Worm (Caenorhabditis elegans) whole organism, L4 larva: ENCODE data around the gene F10A3.12.

Experiments
- D1046.2 ChIP-seq: fragments of 200-800 bp; sonication (Bioruptor generic); IDR thresholded peaks from 2 replicates; pipeline ENCODE4 v1.3.6; 2022; ENCODE audit warnings: missing genetic modification characterization, missing compliant biosample characterization
- F37D6.2 ChIP-seq: sonication (generic microtip); optimal IDR thresholded peaks from 2 replicates; lab custom pipeline; 2016; ENCODE audit warnings: mild to moderate bottlenecking, missing genetic modification characterization, missing compliant biosample characterization
- F49E8.2 ChIP-seq: sonication (generic microtip); optimal IDR thresholded peaks from 2 replicates; lab custom pipeline; 2016; ENCODE audit warnings: missing compliant biosample characterization, mild to moderate bottlenecking, missing genetic modification characterization, borderline replicate concordance
- T20F7.1 ChIP-seq: fragments of 200-800 bp; sonication (Bioruptor generic); optimal IDR thresholded peaks from 2 replicates; lab custom pipeline; 2018; ENCODE audit warnings: mild to moderate bottlenecking, missing genetic modification characterization, missing compliant biosample characterization
- aha-1 ChIP-seq: fragments of 150-350 bp; peaks from one replicate; lab custom pipeline; 2014; ENCODE audit warnings: missing biosample characterization, missing genetic modification characterization
- ceh-32 ChIP-seq: sonication (generic microtip); optimal IDR thresholded peaks from 2 replicates; lab custom pipeline; 2016; ENCODE audit warnings: mild to moderate bottlenecking, missing genetic modification characterization, missing compliant biosample characterization; ENCODE audit not compliant: poor library complexity
- ceh-44 ChIP-seq: fragments of 200-800 bp; sonication (Bioruptor generic); IDR thresholded peaks from 2 replicates; pipeline ENCODE4 v1.3.6; 2022; ENCODE audit warnings: missing genetic modification reagents, missing genetic modification characterization, missing compliant biosample characterization
- ceh-62 ChIP-seq: sonication (generic microtip); optimal IDR thresholded peaks from 2 replicates; lab custom pipeline; 2017; ENCODE audit warnings: missing biosample characterization, missing genetic modification characterization
- ces-1 ChIP-seq: fragments of 150-350 bp; sonication (generic microtip); optimal IDR thresholded peaks from 4 replicates; lab custom pipeline; 2014; ENCODE audit warnings: missing biosample characterization, missing genetic modification reagents, missing genetic modification characterization
- dmd-6 ChIP-seq: fragments of 200-800 bp; sonication (Bioruptor generic); IDR thresholded peaks from 2 replicates; pipeline ENCODE4 v1.3.6; 2022; ENCODE audit warnings: missing genetic modification reagents, missing genetic modification characterization, missing compliant biosample characterization
- duxl-1 ChIP-seq: sonication (generic microtip); optimal IDR thresholded peaks from 2 replicates; lab custom pipeline; 2016; ENCODE audit warnings: mild to moderate bottlenecking, missing genetic modification characterization, moderate library complexity, missing compliant biosample characterization; ENCODE audit not compliant: poor library complexity
- dve-1 ChIP-seq: sonication (generic microtip); optimal IDR thresholded peaks from 2 replicates; lab custom pipeline; 2017; ENCODE audit warnings: antibody characterized with exemption, mild to moderate bottlenecking, missing genetic modification characterization, missing compliant biosample characterization; ENCODE audit not compliant: insufficient read depth
- egl-27 ChIP-seq: sonication (generic microtip); optimal IDR thresholded peaks from 3 replicates; lab custom pipeline; 2017; ENCODE audit warnings: missing biosample characterization, missing genetic modification reagents, missing genetic modification characterization
- fkh-10 ChIP-seq: fragments of 150-350 bp; optimal IDR thresholded peaks from 2 replicates; lab custom pipeline; 2014; ENCODE audit warnings: missing biosample characterization, missing genetic modification reagents, missing genetic modification characterization
- hif-1 ChIP-seq, 2 experiments: sonication (generic microtip); optimal IDR thresholded peaks; 2 replicates each; lab custom pipeline; 2016 to 2017; ENCODE audit warnings: missing compliant biosample characterization in 2 of 2, missing genetic modification characterization in 2 of 2, missing genetic modification reagents in 2 of 2, missing genotype in 2 of 2, mild to moderate bottlenecking in 1 of 2
- hlh-11 ChIP-seq: fragments of 200-800 bp; sonication (Bioruptor generic); optimal IDR thresholded peaks from 2 replicates; lab custom pipeline; 2018; ENCODE audit warnings: mild to moderate bottlenecking, missing genetic modification characterization, missing compliant biosample characterization
- hmg-1.1 ChIP-seq: fragments of 200-800 bp; sonication (Bioruptor generic); IDR thresholded peaks from 2 replicates; pipeline ENCODE4 v1.3.6; 2022; ENCODE audit warnings: missing genetic modification reagents, missing genetic modification characterization, missing compliant biosample characterization
- jun-1 ChIP-seq: fragments of 150-350 bp; optimal IDR thresholded peaks from 2 replicates; lab custom pipeline; 2014; ENCODE audit warnings: missing biosample characterization, missing genetic modification reagents, missing genetic modification characterization
- lim-7 ChIP-seq: fragments of 200-800 bp; sonication (Bioruptor generic); IDR thresholded peaks from 2 replicates; pipeline ENCODE4 v1.3.6; 2022; ENCODE audit warnings: missing genetic modification characterization, missing compliant biosample characterization
- lir-3 ChIP-seq: sonication (generic microtip); optimal IDR thresholded peaks from 2 replicates; lab custom pipeline; 2016; ENCODE audit warnings: mild to moderate bottlenecking, missing genetic modification characterization, missing compliant biosample characterization
- lsy-2 ChIP-seq, 2 experiments: fragments of 150-350 bp in 1 of 2; sonication (generic microtip) in 1 of 2; optimal IDR thresholded peaks; 2 replicates each; lab custom pipeline; 2014 to 2017; ENCODE audit warnings: missing biosample characterization in 2 of 2, missing genetic modification characterization in 2 of 2
- mdl-1 ChIP-seq, 2 experiments: fragments of 150-350 bp in 1 of 2; sonication (generic microtip) in 1 of 2; optimal IDR thresholded peaks; 2 replicates each; lab custom pipeline; 2014 to 2017; ENCODE audit warnings: missing biosample characterization in 2 of 2, missing genetic modification characterization in 2 of 2
- mdt-29 ChIP-seq: fragments of 200-800 bp; sonication (Bioruptor generic); IDR thresholded peaks from 2 replicates; pipeline ENCODE4 v1.3.6; 2022; ENCODE audit warnings: missing genetic modification reagents, missing genetic modification characterization, missing compliant biosample characterization
- mep-1 ChIP-seq: fragments of 150-350 bp; sonication (generic microtip); optimal IDR thresholded peaks from 3 replicates; lab custom pipeline; 2014; ENCODE audit warnings: missing biosample characterization, missing genetic modification characterization
- mxl-2 ChIP-seq: fragments of 200-800 bp; sonication (Bioruptor generic); conservative IDR thresholded peaks from 2 replicates; pipeline ENCODE4 v1.3.6; 2022; ENCODE audit warnings: missing genetic modification reagents, missing genetic modification characterization, missing compliant biosample characterization
- mxl-3 ChIP-seq: fragments of 200-800 bp; sonication (Bioruptor generic); optimal IDR thresholded peaks from 2 replicates; lab custom pipeline; 2018; ENCODE audit warnings: mild to moderate bottlenecking, missing genetic modification characterization, missing compliant biosample characterization
- nhr-25 ChIP-seq: sonication (generic microtip); optimal IDR thresholded peaks from 2 replicates; lab custom pipeline; 2017; ENCODE audit warnings: missing genetic modification characterization, mild to moderate bottlenecking, missing compliant biosample characterization, antibody characterized with exemption, moderate library complexity, borderline replicate concordance; ENCODE audit not compliant: insufficient read depth
- nhr-28 ChIP-seq: fragments of 150-350 bp; optimal IDR thresholded peaks from 2 replicates; lab custom pipeline; 2014; ENCODE audit warnings: missing biosample characterization, missing genetic modification characterization
- nhr-41 ChIP-seq: fragments of 200-800 bp; sonication (Bioruptor generic); IDR thresholded peaks from 2 replicates; pipeline ENCODE4 v1.3.6; 2022; ENCODE audit warnings: missing genetic modification reagents, missing genetic modification characterization, missing compliant biosample characterization
- pha-4 ChIP-seq, 2 experiments: fragments of 150-350 bp in 1 of 2; fragments of 200-800 bp in 1 of 2; sonication (Bioruptor generic) in 1 of 2; IDR thresholded peaks in 1 of 2; optimal IDR thresholded peaks in 1 of 2; 2 replicates each; pipeline versions ENCODE4 v1.3.6 to Lab custom; 2014 to 2022; ENCODE audit warnings: missing genetic modification characterization in 2 of 2, missing genetic modification reagents in 2 of 2, missing biosample characterization in 1 of 2, missing compliant biosample characterization in 1 of 2
- pqm-1 ChIP-seq: sonication (generic microtip); optimal IDR thresholded peaks from 2 replicates; lab custom pipeline; 2017; ENCODE audit warnings: missing biosample characterization, missing genetic modification characterization
- rbr-2 ChIP-seq: sonication (generic microtip); optimal IDR thresholded peaks from 2 replicates; lab custom pipeline; 2016; ENCODE audit warnings: missing genotype, missing genetic modification characterization, missing compliant biosample characterization
- saeg-2 ChIP-seq: fragments of 200-800 bp; sonication (Bioruptor generic); IDR thresholded peaks from 2 replicates; pipeline ENCODE4 v1.3.6; 2022; ENCODE audit warnings: missing genetic modification reagents, missing genetic modification characterization, missing compliant biosample characterization
- sdz-12 ChIP-seq: fragments of 200-800 bp; sonication (Bioruptor generic); optimal IDR thresholded peaks from 2 replicates; lab custom pipeline; 2018; ENCODE audit warnings: mild to moderate bottlenecking, missing genetic modification characterization, missing compliant biosample characterization
- skn-1 ChIP-seq: fragments of 150-350 bp; optimal IDR thresholded peaks from 2 replicates; lab custom pipeline; 2014; ENCODE audit warnings: missing biosample characterization, missing genetic modification characterization
- snpc-1.2 ChIP-seq: fragments of 200-800 bp; sonication (Bioruptor generic); IDR thresholded peaks from 2 replicates; pipeline ENCODE4 v1.3.6; 2022; ENCODE audit warnings: missing genetic modification reagents, missing genetic modification characterization, missing compliant biosample characterization
- snpc-4 ChIP-seq: fragments of 150-350 bp; optimal IDR thresholded peaks from 2 replicates; lab custom pipeline; 2014; ENCODE audit warnings: missing biosample characterization, missing genetic modification characterization
- tag-97 ChIP-seq: fragments of 200-800 bp; sonication (Bioruptor generic); IDR thresholded peaks from 2 replicates; pipeline ENCODE4 v1.3.6; 2022; ENCODE audit warnings: missing genetic modification characterization, missing compliant biosample characterization
- unc-39 ChIP-seq: sonication (generic microtip); optimal IDR thresholded peaks from 2 replicates; lab custom pipeline; 2017; ENCODE audit warnings: missing biosample characterization, missing genetic modification characterization
- unc-62 ChIP-seq, 3 experiments: fragments of 150-350 bp in 1 of 3; sonication (generic microtip); optimal IDR thresholded peaks in 2 of 3; peaks in 1 of 3; 1 replicate in 1 of 3; 2 replicates in 2 of 3; lab custom pipeline; 2014 to 2017; ENCODE audit warnings: missing biosample characterization in 3 of 3, missing genetic modification characterization in 3 of 3, missing genetic modification reagents in 3 of 3, missing genotype in 1 of 3
- zag-1 ChIP-seq: fragments of 150-350 bp; optimal IDR thresholded peaks from 2 replicates; lab custom pipeline; 2014; ENCODE audit warnings: missing biosample characterization, missing genetic modification characterization
- zfp-2 ChIP-seq: sonication (generic microtip); optimal IDR thresholded peaks from 2 replicates; lab custom pipeline; 2016; ENCODE audit warnings: mild to moderate bottlenecking, missing genetic modification characterization, missing compliant biosample characterization

F10A3.12 gene

ce11 chrV:16163719-16164118, at the start of gene F10A3.12:
Gene F10A3.12, plus strand, starts transcription at chrV:16164019.
- TF ChIP-seq pha-4 (GFP tag; IDR thresholded peaks at IDR 0.05; lab: Robert Waterston, UW) = no peak
- no peak for TF ChIP-seq pha-4 (tag; optimal IDR thresholded peaks at IDR 0.05; lab: Kevin White, UChicago)
- TF ChIP-seq mep-1 = no peak
- TF ChIP-seq unc-39 (tag; lab: Kevin White, UChicago) = no peak
- no peak for TF ChIP-seq T20F7.1 (GFP tag; lab: Kevin White, UChicago)

ce11 chrV:16114237-16114636, 49.6 kb upstream of the F10A3.12 start, which contains the start of gene srxa-16:
Gene srxa-16, minus strand, starts transcription at chrV:16114337.
- TF ChIP-seq sdz-12 (GFP tag; lab: Kevin White, UChicago) (no peak), mxl-2 (GFP tag; lab: Robert Waterston, UW) (no peak), snpc-4 (tag; lab: Kevin White, UChicago) (no peak), saeg-2 (GFP tag; lab: Robert Waterston, UW) (no peak), snpc-1.2 (GFP tag; lab: Robert Waterston, UW) (no peak), F37D6.2 (tag; lab: Kevin White, UChicago) (no peak), lsy-2 (tag; optimal IDR thresholded peaks at IDR 0.05; lab: Kevin White, UChicago) (no peak), zfp-2 (no peak), D1046.2 (GFP tag; lab: Robert Waterston, UW) (no peak), jun-1 (no peak), duxl-1 (tag; lab: Kevin White, UChicago) (no peak)

- TF ChIP-seq lir-3 = no peak
Measured at ce11 chrV:16115381-16115780, 48.4 kb upstream of the F10A3.12 start, which contains the start of gene str-25. Gene str-25, plus strand, starts transcription at chrV:16115681.

ce11 chrV:16118601-16119000, 45.2 kb upstream of the F10A3.12 start, which contains the start of gene str-103:
Gene str-103, minus strand, starts transcription at chrV:16118701.
- TF ChIP-seq ceh-62 (tag; lab: Kevin White, UChicago) = no peak
- TF ChIP-seq egl-27 = no peak
- TF ChIP-seq tag-97 (GFP tag; lab: Robert Waterston, UW) = no peak
- no peak for TF ChIP-seq rbr-2 (tag; lab: Kevin White, UChicago)
- no peak for TF ChIP-seq nhr-25
- TF ChIP-seq nhr-41 = no peak
- TF ChIP-seq hif-1 (tag; optimal IDR thresholded peaks at IDR 0.05; lab: Kevin White, UChicago) = no peak
- TF ChIP-seq mdt-29 (GFP tag; lab: Robert Waterston, UW) = no peak

ce11 chrV:16120499-16120898, 43.3 kb upstream of the F10A3.12 start:
- TF ChIP-seq aha-1 (tag; lab: Kevin White, UChicago) (peak; percentile 78), F49E8.2 (no peak), hmg-1.1 (GFP tag; lab: Robert Waterston, UW) (no peak), mep-1 (no peak)

ce11 chrV:16120922-16121321, 42.9 kb upstream of the F10A3.12 start, which contains the start of gene skr-3:
Gene skr-3, plus strand, starts transcription at chrV:16121084.
- TF ChIP-seq ceh-44 = no peak
- peak; percentile 54 for TF ChIP-seq pqm-1 (tag; lab: Kevin White, UChicago)
- no peak for TF ChIP-seq mdl-1 (tag; optimal IDR thresholded peaks at IDR 0.05; lab: Kevin White, UChicago)
- TF ChIP-seq lim-7 (GFP tag; lab: Robert Waterston, UW) = no peak
- TF ChIP-seq skn-1 (tag; lab: Kevin White, UChicago) = no peak
- no peak for TF ChIP-seq hlh-11 (tag; lab: Kevin White, UChicago)
- no peak for TF ChIP-seq fkh-10 (GFP tag; lab: Kevin White, UChicago)
- TF ChIP-seq ces-1 = no peak
- TF ChIP-seq mxl-3 (GFP tag; lab: Kevin White, UChicago) = no peak
- TF ChIP-seq unc-62 (GFP tag; optimal IDR thresholded peaks at IDR 0.05 in 1 of 2; lab: Kevin White, UChicago) = peak in 1 of 2 experiments; percentile 14
- TF ChIP-seq unc-62 (tag; optimal IDR thresholded peaks at IDR 0.05; lab: Kevin White, UChicago) = no peak
- no peak for TF ChIP-seq rbr-2 (tag; lab: Kevin White, UChicago)
- peak; percentile 61 for TF ChIP-seq nhr-28 (tag; lab: Kevin White, UChicago)
- no peak for TF ChIP-seq nhr-41
- peak; percentile 45 for TF ChIP-seq dve-1 (tag; lab: Kevin White, UChicago)
- TF ChIP-seq ceh-32 = no peak
- no peak for TF ChIP-seq zag-1 (tag; lab: Kevin White, UChicago)
- TF ChIP-seq ceh-62 (tag; lab: Kevin White, UChicago) = no peak
- peak; percentile 49; the same call in 1 of the 2 replicates for TF ChIP-seq dmd-6
